Fruit fly (Drosophila melanogaster): ENCODE measurements around the gene CG13999.

DNA sequence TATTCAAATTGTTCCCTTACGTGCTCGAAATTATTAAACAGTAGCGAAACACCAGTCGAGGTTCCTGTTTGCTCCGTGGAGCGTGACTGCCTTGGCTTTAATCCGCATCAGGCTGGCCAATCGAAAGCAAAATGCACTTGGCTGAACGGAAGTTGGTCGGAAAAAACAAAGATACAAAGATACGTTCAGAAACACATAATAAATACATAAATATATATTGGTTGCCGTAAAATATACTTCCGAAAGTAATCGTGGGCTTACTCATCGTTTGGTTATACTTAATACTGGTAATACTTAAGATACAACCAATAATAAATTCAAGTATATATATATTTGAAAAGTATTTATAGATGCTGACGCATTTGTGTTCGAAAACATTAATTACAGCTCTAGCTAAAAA is 8.6 kb upstream of the CG13999 start, which contains the start of gene psd:
- TF ChIP-seq corto (GFP tag; optimal IDR thresholded peaks at IDR 0.05): no peak
- no peak for TF ChIP-seq en (GFP tag; optimal IDR thresholded peaks at IDR 0.05)
- TF ChIP-seq Six4 (GFP tag; optimal IDR thresholded peaks at IDR 0.05): no peak
- no peak for TF ChIP-seq Bdp1 (GFP tag; optimal IDR thresholded peaks at IDR 0.05)
- no peak for TF ChIP-seq Mes4 (GFP tag; optimal IDR thresholded peaks at IDR 0.05)
- TF ChIP-seq jumu (GFP tag; optimal IDR thresholded peaks at IDR 0.05): no peak
- no peak for TF ChIP-seq knrl (GFP tag; IDR thresholded peaks at IDR 0.05; ENCODE audit: partially characterized antibody)
- no peak for TF ChIP-seq cwo (GFP tag; optimal IDR thresholded peaks at IDR 0.05)
- no peak for TF ChIP-seq CG12219 (GFP tag; optimal IDR thresholded peaks at IDR 0.05)
- TF ChIP-seq z (GFP tag; IDR thresholded peaks at IDR 0.05): no peak
